Worm (Caenorhabditis elegans) whole organism, L2 larva: Measurements from ENCODE around the gene H06H21.8.
A peak's percentile ranks its signal among the peaks of the same experiment; 100 is the strongest.

Source experiments
- C34F6.9 ChIP-seq: fragments of 150-350 bp; optimal IDR thresholded peaks from 2 replicates; lab custom pipeline; 2014; ENCODE audit warnings: missing biosample characterization, missing genetic modification characterization
- F13H6.1 ChIP-seq: sonication (generic microtip); optimal IDR thresholded peaks from 2 replicates; lab custom pipeline; 2016; ENCODE audit warnings: missing genetic modification characterization, missing compliant biosample characterization
- R02D3.7 ChIP-seq: fragments of 150-350 bp; optimal IDR thresholded peaks from 2 replicates; lab custom pipeline; 2014; ENCODE audit warnings: missing biosample characterization, missing genetic modification characterization
- Y55F3AM.14 ChIP-seq: fragments of 200-800 bp; sonication (Bioruptor generic); optimal IDR thresholded peaks from 2 replicates; lab custom pipeline; 2018; ENCODE audit warnings: mild to moderate bottlenecking, missing genetic modification characterization, missing compliant biosample characterization
- ZK546.5 ChIP-seq: sonication (generic microtip); optimal IDR thresholded peaks from 2 replicates; lab custom pipeline; 2017; ENCODE audit warnings: missing biosample characterization, missing genetic modification characterization
- alr-1 ChIP-seq: fragments of 150-350 bp; optimal IDR thresholded peaks from 2 replicates; lab custom pipeline; 2014; ENCODE audit warnings: missing biosample characterization, missing genetic modification characterization
- aly-2 ChIP-seq: fragments of 150-350 bp; optimal IDR thresholded peaks from 2 replicates; lab custom pipeline; 2014; ENCODE audit warnings: missing biosample characterization, missing genetic modification characterization
- ama-1 ChIP-seq: fragments of 150-350 bp; optimal IDR thresholded peaks from 2 replicates; lab custom pipeline; 2018; ENCODE audit warnings: inconsistent platforms
- blmp-1 ChIP-seq: sonication (generic microtip); optimal IDR thresholded peaks from 2 replicates; lab custom pipeline; 2017; ENCODE audit warnings: missing genetic modification characterization, mild to moderate bottlenecking, missing compliant biosample characterization, antibody characterized with exemption, moderate library complexity; ENCODE audit not compliant: insufficient read depth
- ceh-16 ChIP-seq: fragments of 150-350 bp; optimal IDR thresholded peaks from 2 replicates; lab custom pipeline; 2014; ENCODE audit warnings: missing biosample characterization, missing genetic modification characterization
- ceh-82 ChIP-seq: fragments of 150-350 bp; optimal IDR thresholded peaks from 2 replicates; lab custom pipeline; 2014; ENCODE audit warnings: missing biosample characterization, missing genetic modification characterization
- crh-2 ChIP-seq: sonication (generic microtip); optimal IDR thresholded peaks from 2 replicates; lab custom pipeline; 2017; ENCODE audit warnings: missing biosample characterization, missing genetic modification characterization
- dmd-4 ChIP-seq: sonication (generic microtip); optimal IDR thresholded peaks from 2 replicates; lab custom pipeline; 2017; ENCODE audit warnings: missing biosample characterization, missing genetic modification characterization
- elt-1 ChIP-seq: fragments of 150-350 bp; optimal IDR thresholded peaks from 2 replicates; lab custom pipeline; 2014; ENCODE audit warnings: missing biosample characterization, missing genetic modification characterization
- elt-3 ChIP-seq: sonication (generic microtip); optimal IDR thresholded peaks from 2 replicates; lab custom pipeline; 2017; ENCODE audit warnings: missing biosample characterization, missing genetic modification characterization
- fos-1 ChIP-seq: fragments of 150-350 bp; optimal IDR thresholded peaks from 2 replicates; lab custom pipeline; 2014; ENCODE audit warnings: missing biosample characterization, missing genetic modification characterization
- gmeb-1 ChIP-seq: fragments of 150-350 bp; optimal IDR thresholded peaks from 2 replicates; lab custom pipeline; 2014; ENCODE audit warnings: missing biosample characterization, missing genetic modification characterization
- lin-11 ChIP-seq: fragments of 150-350 bp; sonication (generic microtip); optimal IDR thresholded peaks from 2 replicates; lab custom pipeline; 2014; ENCODE audit warnings: missing biosample characterization, missing genetic modification characterization, inconsistent platforms, mixed read lengths
- lin-13 ChIP-seq: fragments of 150-350 bp; optimal IDR thresholded peaks from 2 replicates; lab custom pipeline; 2014; ENCODE audit warnings: missing biosample characterization, missing genetic modification reagents, missing genetic modification characterization
- lin-39 ChIP-seq: fragments of 150-350 bp; optimal IDR thresholded peaks from 2 replicates; lab custom pipeline; 2014; ENCODE audit warnings: missing biosample characterization, missing genetic modification reagents, missing genetic modification characterization
- lsy-2 ChIP-seq, 2 experiments: fragments of 150-350 bp in 1 of 2; sonication (generic microtip) in 1 of 2; optimal IDR thresholded peaks; 2 replicates each; lab custom pipeline; 2014 to 2017; ENCODE audit warnings: missing biosample characterization in 2 of 2, missing genetic modification characterization in 2 of 2
- mab-5 ChIP-seq: fragments of 150-350 bp; optimal IDR thresholded peaks from 2 replicates; lab custom pipeline; 2014; ENCODE audit warnings: missing biosample characterization, missing genetic modification characterization
- mbf-1 ChIP-seq: sonication (generic microtip); optimal IDR thresholded peaks from 2 replicates; lab custom pipeline; 2017; ENCODE audit warnings: missing biosample characterization, missing genetic modification characterization
- mdl-1 ChIP-seq, 2 experiments: fragments of 150-350 bp in 1 of 2; sonication (generic microtip) in 1 of 2; optimal IDR thresholded peaks; 2 replicates each; lab custom pipeline; 2017; ENCODE audit warnings: missing biosample characterization in 2 of 2, missing genetic modification characterization in 2 of 2
- nhr-10 ChIP-seq: sonication (generic microtip); optimal IDR thresholded peaks from 2 replicates; lab custom pipeline; 2017; ENCODE audit warnings: missing biosample characterization, missing genetic modification characterization
- nhr-12 ChIP-seq: fragments of 150-350 bp; optimal IDR thresholded peaks from 2 replicates; lab custom pipeline; 2014; ENCODE audit warnings: missing biosample characterization, missing genetic modification characterization
- nhr-21 ChIP-seq: fragments of 150-350 bp; optimal IDR thresholded peaks from 2 replicates; lab custom pipeline; 2014; ENCODE audit warnings: missing biosample characterization, missing genetic modification characterization
- nhr-237 ChIP-seq: fragments of 150-350 bp; optimal IDR thresholded peaks from 2 replicates; lab custom pipeline; 2014; ENCODE audit warnings: missing biosample characterization, missing genetic modification characterization
- nhr-77 ChIP-seq: fragments of 150-350 bp; optimal IDR thresholded peaks from 2 replicates; lab custom pipeline; 2014; ENCODE audit warnings: missing biosample characterization, missing genetic modification characterization
- peb-1 ChIP-seq: fragments of 150-350 bp; optimal IDR thresholded peaks from 2 replicates; lab custom pipeline; 2014; ENCODE audit warnings: missing biosample characterization, missing genetic modification characterization
- sem-4 ChIP-seq: fragments of 150-350 bp; optimal IDR thresholded peaks from 2 replicates; lab custom pipeline; 2014; ENCODE audit warnings: missing biosample characterization, missing genetic modification reagents, missing genetic modification characterization
- sma-9 ChIP-seq, 2 experiments: fragments of 150-350 bp in 1 of 2; sonication (generic microtip) in 1 of 2; optimal IDR thresholded peaks; 2 replicates each; lab custom pipeline; 2014 to 2016; ENCODE audit warnings: missing genetic modification characterization in 2 of 2, mild to moderate bottlenecking in 1 of 2, missing biosample characterization in 1 of 2, missing compliant biosample characterization in 1 of 2, missing genetic modification reagents in 1 of 2, moderate library complexity in 1 of 2
- unc-55 ChIP-seq: fragments of 150-350 bp; sonication (generic microtip); optimal IDR thresholded peaks from 3 replicates; lab custom pipeline; 2014; ENCODE audit warnings: missing biosample characterization, missing genetic modification reagents, missing genetic modification characterization
- unc-62 ChIP-seq: fragments of 150-350 bp; optimal IDR thresholded peaks from 2 replicates; lab custom pipeline; 2014; ENCODE audit warnings: missing biosample characterization, missing genetic modification reagents, missing genetic modification characterization
- ztf-1 ChIP-seq: fragments of 200-800 bp; sonication (Bioruptor generic); conservative IDR thresholded peaks from 2 replicates; pipeline ENCODE4 v1.3.6; 2022; ENCODE audit warnings: missing genetic modification characterization, missing compliant biosample characterization
- ztf-4 ChIP-seq: fragments of 150-350 bp; optimal IDR thresholded peaks from 2 replicates; lab custom pipeline; 2014; ENCODE audit warnings: missing biosample characterization, missing genetic modification characterization

Gene H06H21.8

ce11 chrIV:4858573-4858972 is 37.6 kb upstream of the H06H21.8 start, which contains the start of gene Y17G9A.3:
Y17G9A.3 (minus strand) TSS chrIV:4858673.
- TF ChIP-seq nhr-12, result no peak
- no peak for TF ChIP-seq nhr-21 (tag; lab: Kevin White, UChicago)
- TF ChIP-seq elt-1 (tag; lab: Kevin White, UChicago), result no peak
- TF ChIP-seq nhr-77, result no peak
- no peak for TF ChIP-seq ama-1 (lab: Kevin White, UChicago)
- TF ChIP-seq ZK546.5, result no peak
- TF ChIP-seq, all 48 proteins: peak for 0

- TF ChIP-seq fos-1 (tag; lab: Kevin White, UChicago) (no peak), sma-9 (GFP tag; optimal IDR thresholded peaks at IDR 0.05; lab: Kevin White, UChicago) (no peak), sma-9 (tag; optimal IDR thresholded peaks at IDR 0.05; lab: Kevin White, UChicago) (no peak), lsy-2 (tag; optimal IDR thresholded peaks at IDR 0.05; lab: Kevin White, UChicago) (no peak), nhr-10 (no peak), Y55F3AM.14 (GFP tag; lab: Kevin White, UChicago) (no peak), alr-1 (tag; lab: Kevin White, UChicago) (no peak), ama-1 (lab: Kevin White, UChicago) (no peak), C34F6.9 (tag; lab: Kevin White, UChicago) (no peak), unc-62 (no peak), dmd-4 (tag; lab: Kevin White, UChicago) (no peak), ceh-82 (tag; lab: Kevin White, UChicago) (no peak), blmp-1 (tag; lab: Kevin White, UChicago) (no peak), lin-13 (GFP tag; lab: Kevin White, UChicago) (no peak), sem-4 (tag; lab: Kevin White, UChicago) (no peak), mdl-1 (tag; optimal IDR thresholded peaks at IDR 0.05; lab: Kevin White, UChicago) (no peak), ceh-16 (tag; lab: Kevin White, UChicago) (no peak), aly-2 (tag; lab: Kevin White, UChicago) (no peak), R02D3.7 (tag; lab: Kevin White, UChicago) (no peak)
Observed at ce11 chrIV:4856195-4856594, 35.3 kb upstream of the H06H21.8 start, which contains the start of gene Y17G9A.2. Y17G9A.2 (minus strand) TSS chrIV:4856295.

- TF ChIP-seq nhr-77, result no peak
- TF ChIP-seq mab-5 (tag; lab: Kevin White, UChicago), result no peak
- no peak for TF ChIP-seq lin-11 (tag; lab: Kevin White, UChicago)
- no peak for TF ChIP-seq peb-1 (tag; lab: Kevin White, UChicago)
- TF ChIP-seq gmeb-1, result no peak
- TF ChIP-seq ztf-1 (GFP tag; lab: Robert Waterston, UW), result no peak
- no peak for TF ChIP-seq ceh-82 (tag; lab: Kevin White, UChicago)
- no peak for TF ChIP-seq elt-1 (tag; lab: Kevin White, UChicago)
- TF ChIP-seq R02D3.7 (tag; lab: Kevin White, UChicago), result no peak
- TF ChIP-seq unc-55 (GFP tag; lab: Kevin White, UChicago), result no peak
- TF ChIP-seq blmp-1 (tag; lab: Kevin White, UChicago), result no peak
- no peak for TF ChIP-seq nhr-237
- no peak for TF ChIP-seq elt-3
- TF ChIP-seq ama-1 (lab: Kevin White, UChicago), result no peak
- no peak for TF ChIP-seq nhr-12
- no peak for TF ChIP-seq lin-39 (tag; lab: Kevin White, UChicago)
- TF ChIP-seq crh-2 (tag; lab: Kevin White, UChicago), result no peak
- no peak for TF ChIP-seq F13H6.1
- no peak for TF ChIP-seq mbf-1 (tag; lab: Kevin White, UChicago)
- no peak for TF ChIP-seq ztf-4
Observed at ce11 chrIV:4846793-4847192, 25.9 kb upstream of the H06H21.8 start, which contains the start of gene tat-2. tat-2 (minus strand) TSS chrIV:4846893.

ce11 chrIV:4842030-4842429 is 21.1 kb upstream of the H06H21.8 start:
- TF ChIP-seq aly-2 (tag; lab: Kevin White, UChicago) (no peak), fos-1 (tag; lab: Kevin White, UChicago) (peak; percentile 86)
